Worm (Caenorhabditis elegans) whole organism, L2 larva: ENCODE data around the gene marc-2.

Experiments used
- ama-1 ChIP-seq: fragments of 150-350 bp; optimal IDR thresholded peaks from 2 replicates; lab custom pipeline; 2018; ENCODE audit warnings: inconsistent platforms
- lin-13 ChIP-seq: fragments of 150-350 bp; optimal IDR thresholded peaks from 2 replicates; lab custom pipeline; 2014; ENCODE audit warnings: missing biosample characterization, missing genetic modification reagents, missing genetic modification characterization
- nhr-11 ChIP-seq: fragments of 150-350 bp; optimal IDR thresholded peaks from 2 replicates; lab custom pipeline; 2014; ENCODE audit warnings: missing biosample characterization, missing genetic modification characterization
- nhr-12 ChIP-seq: fragments of 150-350 bp; optimal IDR thresholded peaks from 2 replicates; lab custom pipeline; 2014; ENCODE audit warnings: missing biosample characterization, missing genetic modification characterization
- nhr-129 ChIP-seq: fragments of 150-350 bp; optimal IDR thresholded peaks from 2 replicates; lab custom pipeline; 2014; ENCODE audit warnings: missing biosample characterization, missing genetic modification characterization
- nhr-6 ChIP-seq: fragments of 150-350 bp; optimal IDR thresholded peaks from 2 replicates; lab custom pipeline; 2014; ENCODE audit warnings: missing biosample characterization, missing genetic modification characterization
- unc-39 ChIP-seq: fragments of 150-350 bp; optimal IDR thresholded peaks from 2 replicates; lab custom pipeline; 2014; ENCODE audit warnings: missing biosample characterization, missing genetic modification characterization
- zag-1 ChIP-seq: fragments of 150-350 bp; optimal IDR thresholded peaks from 2 replicates; lab custom pipeline; 2014; ENCODE audit warnings: missing biosample characterization, missing genetic modification characterization

DNA sequence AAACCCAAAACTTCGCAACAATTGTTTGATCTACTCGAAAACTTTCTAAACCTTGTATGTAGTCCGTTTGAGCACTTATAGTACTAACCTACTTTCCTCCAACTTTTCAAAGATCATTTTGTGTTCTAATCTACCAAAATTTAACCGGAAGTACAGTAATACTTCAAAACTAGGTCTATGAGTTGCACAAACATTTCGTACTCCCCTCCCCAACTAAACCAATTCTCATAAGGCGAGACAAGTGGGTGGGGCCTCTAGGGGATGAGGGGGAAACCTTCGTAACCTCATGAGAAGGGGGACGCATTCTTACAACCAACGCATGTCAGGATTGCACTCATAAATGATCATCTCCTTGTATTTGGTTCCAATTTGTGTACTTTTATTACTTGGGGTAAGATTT, 38.8 kb downstream of the marc-2 start, which contains the start of gene cutl-9:
- TF ChIP-seq nhr-129 (tag; lab: Kevin White, UChicago): no peak
- TF ChIP-seq zag-1 (tag; lab: Kevin White, UChicago): no peak
- TF ChIP-seq lin-13 (GFP tag; lab: Kevin White, UChicago): no peak
- TF ChIP-seq nhr-6 (tag; lab: Kevin White, UChicago): no peak
- no peak for TF ChIP-seq unc-39 (tag; lab: Kevin White, UChicago)
- no peak for TF ChIP-seq ama-1 (lab: Kevin White, UChicago)
- TF ChIP-seq nhr-11: no peak
- TF ChIP-seq nhr-12: no peak
